Worm (Caenorhabditis elegans): ENCODE measurements around the gene mak-1.

- TF ChIP-seq him-1 (tag; optimal IDR thresholded peaks at IDR 0.05) (peak; percentile 90), dao-5 (tag; optimal IDR thresholded peaks at IDR 0.05) (no peak)
Measured at ce11 chrII:8796391-8796790, 52.5 kb downstream of the mak-1 start.
